Fruit fly (Drosophila melanogaster) whole organism, adult: ENCODE data around the gene tfc.

ENCODE experiments used
- CG12768 ChIP-seq: fragments of 200-800 bp; sonication (Bioruptor generic); optimal IDR thresholded peaks from 2 replicates; lab custom pipeline; 2017; ENCODE audit warnings: missing biosample characterization, missing genetic modification characterization, mild to moderate bottlenecking, moderate library complexity, missing genetic modification reagents
- CG7045 ChIP-seq: fragments of 200-800 bp; sonication (Bioruptor generic); optimal IDR thresholded peaks from 2 replicates; lab custom pipeline; 2017; ENCODE audit warnings: missing biosample characterization, mild to moderate bottlenecking, missing genetic modification characterization
- CG7101 ChIP-seq: fragments of 200-800 bp; sonication (Bioruptor generic); optimal IDR thresholded peaks from 2 replicates; lab custom pipeline; 2018; ENCODE audit warnings: missing biosample characterization, mild to moderate bottlenecking, missing genetic modification characterization, moderate library complexity
- Clk ChIP-seq: fragments of 200-800 bp; sonication (Bioruptor generic); optimal IDR thresholded peaks from 2 replicates; lab custom pipeline; 2017; ENCODE audit warnings: missing biosample characterization, missing genetic modification characterization
- Crg-1 ChIP-seq: fragments of 200-800 bp; sonication (Bioruptor generic); optimal IDR thresholded peaks from 2 replicates; lab custom pipeline; 2016; ENCODE audit warnings: missing biosample characterization, missing genetic modification characterization
- Hr96 ChIP-seq: fragments of 200-800 bp; sonication (Bioruptor generic); optimal IDR thresholded peaks from 2 replicates; lab custom pipeline; 2016; ENCODE audit warnings: missing biosample characterization, missing genetic modification characterization
- Mnt ChIP-seq: fragments of 200-800 bp; sonication (Bioruptor generic); optimal IDR thresholded peaks from 2 replicates; lab custom pipeline; 2016; ENCODE audit warnings: missing biosample characterization, mild to moderate bottlenecking, missing genetic modification characterization
- cic ChIP-seq: fragments of 200-800 bp; sonication (Bioruptor generic); optimal IDR thresholded peaks from 2 replicates; lab custom pipeline; 2017; ENCODE audit warnings: missing biosample characterization, mild to moderate bottlenecking, missing genetic modification characterization, moderate library complexity
- ovo ChIP-seq: fragments of 200-800 bp; sonication (Bioruptor generic); optimal IDR thresholded peaks from 2 replicates; lab custom pipeline; 2016; ENCODE audit warnings: missing biosample characterization, missing genetic modification characterization
- pad ChIP-seq: fragments of 200-800 bp; sonication (Bioruptor generic); optimal IDR thresholded peaks from 3 replicates; lab custom pipeline; 2017; ENCODE audit warnings: missing biosample characterization, missing genetic modification characterization, mild to moderate bottlenecking, moderate library complexity, missing genetic modification reagents
- toe ChIP-seq: fragments of 200-800 bp; sonication (Bioruptor generic); optimal IDR thresholded peaks from 2 replicates; lab custom pipeline; 2016; ENCODE audit warnings: missing biosample characterization, missing genetic modification characterization

- no peak for TF ChIP-seq toe (GFP tag; lab: Kevin White, UChicago)
- no peak for TF ChIP-seq CG7045 (GFP tag; lab: Kevin White, UChicago)
- TF ChIP-seq CG12768 (GFP tag; lab: Kevin White, UChicago): no peak
- no peak for TF ChIP-seq cic (GFP tag; lab: Kevin White, UChicago)
- no peak for TF ChIP-seq CG7101 (tag; lab: Kevin White, UChicago)
- no peak for TF ChIP-seq Hr96 (GFP tag; lab: Kevin White, UChicago)
- TF ChIP-seq Clk (GFP tag; lab: Kevin White, UChicago): no peak
- TF ChIP-seq Crg-1 (GFP tag; lab: Kevin White, UChicago): no peak
- TF ChIP-seq pad: no peak
- no peak for TF ChIP-seq Mnt (GFP tag; lab: Kevin White, UChicago)
- TF ChIP-seq ovo: no peak
Measured at dm6 chr3L:1269013-1269412, 12.8 kb downstream of the tfc start.
